Worm (Caenorhabditis elegans) whole organism, L1 larva: ENCODE measurements around the gene twk-44.
A peak's percentile ranks its signal among the peaks of the same experiment; 100 is the strongest.

Experiments used
- F16B12.6 ChIP-seq: fragments of 150-350 bp; optimal IDR thresholded peaks from 2 replicates; lab custom pipeline; 2014; ENCODE audit warnings: missing biosample characterization, missing genetic modification characterization
- aha-1 ChIP-seq: fragments of 150-350 bp; optimal IDR thresholded peaks from 2 replicates; lab custom pipeline; 2014; ENCODE audit warnings: missing biosample characterization, missing genetic modification characterization
- alr-1 ChIP-seq: fragments of 200-800 bp; sonication (Bioruptor generic); optimal IDR thresholded peaks from 2 replicates; lab custom pipeline; 2018; ENCODE audit warnings: borderline replicate concordance, mild to moderate bottlenecking, missing genetic modification characterization, missing compliant biosample characterization
- aly-2 ChIP-seq: fragments of 150-350 bp; optimal IDR thresholded peaks from 2 replicates; lab custom pipeline; 2014; ENCODE audit warnings: missing biosample characterization, missing genetic modification characterization
- ama-1 ChIP-seq: fragments of 150-350 bp; optimal IDR thresholded peaks from 2 replicates; lab custom pipeline; 2014
- blmp-1 ChIP-seq: fragments of 150-350 bp; optimal IDR thresholded peaks from 2 replicates; lab custom pipeline; 2014; ENCODE audit warnings: missing biosample characterization, missing genetic modification characterization
- ceh-63 ChIP-seq: fragments of 200-800 bp; sonication (Bioruptor generic); optimal IDR thresholded peaks from 2 replicates; lab custom pipeline; 2018; ENCODE audit warnings: mild to moderate bottlenecking, missing genetic modification characterization, missing compliant biosample characterization
- ceh-8 ChIP-seq: fragments of 200-800 bp; sonication (Bioruptor generic); optimal IDR thresholded peaks from 2 replicates; lab custom pipeline; 2018; ENCODE audit warnings: mild to moderate bottlenecking, missing genetic modification characterization, moderate library complexity, missing compliant biosample characterization
- ceh-82 ChIP-seq, 3 experiments: fragments of 150-350 bp in 1 of 3; sonication (generic microtip) in 2 of 3; optimal IDR thresholded peaks; 2 replicates each; lab custom pipeline; 2014 to 2017; ENCODE audit warnings: missing biosample characterization in 3 of 3, missing genetic modification characterization in 3 of 3
- ceh-88 ChIP-seq: fragments of 200-800 bp; sonication (Bioruptor generic); IDR thresholded peaks from 2 replicates; pipeline ENCODE4 v1.3.6; 2022; ENCODE audit warnings: missing genetic modification characterization, missing compliant biosample characterization
- ceh-90 ChIP-seq: sonication (generic microtip); optimal IDR thresholded peaks from 2 replicates; lab custom pipeline; 2016; ENCODE audit warnings: missing genetic modification characterization, missing compliant biosample characterization
- dpl-1 ChIP-seq, 3 experiments: fragments of 150-350 bp in 2 of 3; sonication (generic microtip) in 1 of 3; optimal IDR thresholded peaks; 2 replicates each; lab custom pipeline; 2014 to 2017; ENCODE audit warnings: missing biosample characterization in 3 of 3, missing genetic modification characterization in 3 of 3, missing genetic modification reagents in 3 of 3
- dsc-1 ChIP-seq: sonication (generic microtip); optimal IDR thresholded peaks from 2 replicates; lab custom pipeline; 2016; ENCODE audit warnings: mild to moderate bottlenecking, missing genetic modification characterization, missing compliant biosample characterization
- efl-1 ChIP-seq, 4 experiments: fragments of 150-350 bp; optimal IDR thresholded peaks in 3 of 4; peaks in 1 of 4; 1 replicate in 1 of 4; 2 replicates in 3 of 4; lab custom pipeline; 2014; ENCODE audit warnings: missing biosample characterization in 2 of 4, missing genetic modification characterization in 2 of 4, missing genetic modification reagents in 2 of 4
- egl-13 ChIP-seq: sonication (generic microtip); optimal IDR thresholded peaks from 2 replicates; lab custom pipeline; 2016; ENCODE audit warnings: missing genotype, missing genetic modification reagents, missing genetic modification characterization, missing compliant biosample characterization
- elt-2 ChIP-seq: sonication (generic microtip); optimal IDR thresholded peaks from 2 replicates; lab custom pipeline; 2016; ENCODE audit warnings: missing genetic modification characterization, mild to moderate bottlenecking, inconsistent platforms, missing compliant biosample characterization, missing genetic modification reagents
- fkh-10 ChIP-seq: sonication (generic microtip); optimal IDR thresholded peaks from 2 replicates; lab custom pipeline; 2017; ENCODE audit warnings: missing biosample characterization, missing genetic modification reagents, missing genetic modification characterization
- fos-1 ChIP-seq: fragments of 150-350 bp; optimal IDR thresholded peaks from 2 replicates; lab custom pipeline; 2014; ENCODE audit warnings: missing biosample characterization, missing genetic modification characterization
- hlh-17 ChIP-seq: fragments of 200-800 bp; sonication (Bioruptor generic); optimal IDR thresholded peaks from 2 replicates; lab custom pipeline; 2018; ENCODE audit warnings: missing genetic modification characterization, mild to moderate bottlenecking, missing compliant biosample characterization, moderate library complexity, borderline replicate concordance
- irx-1 ChIP-seq: sonication (generic microtip); optimal IDR thresholded peaks from 2 replicates; lab custom pipeline; 2016; ENCODE audit warnings: missing genetic modification characterization, missing compliant biosample characterization
- isw-1 ChIP-seq: fragments of 200-800 bp; sonication (Bioruptor generic); IDR thresholded peaks from 2 replicates; pipeline ENCODE4 v1.3.6; 2022; ENCODE audit warnings: missing genetic modification characterization, missing compliant biosample characterization
- jun-1 ChIP-seq: fragments of 150-350 bp; optimal IDR thresholded peaks from 2 replicates; lab custom pipeline; 2014; ENCODE audit warnings: missing biosample characterization, missing genetic modification reagents, missing genetic modification characterization
- lir-3 ChIP-seq: sonication (generic microtip); optimal IDR thresholded peaks from 2 replicates; lab custom pipeline; 2016; ENCODE audit warnings: mild to moderate bottlenecking, missing genetic modification characterization, moderate library complexity, missing compliant biosample characterization; ENCODE audit not compliant: poor library complexity
- lsy-2 ChIP-seq, 2 experiments: fragments of 150-350 bp; optimal IDR thresholded peaks; 2 replicates each; lab custom pipeline; 2014; ENCODE audit warnings: missing biosample characterization in 2 of 2, missing genetic modification characterization in 2 of 2
- mab-9 ChIP-seq: fragments of 200-800 bp; sonication (Bioruptor generic); IDR thresholded peaks from 2 replicates; pipeline ENCODE4 v1.3.6; 2022; ENCODE audit warnings: missing genetic modification reagents, missing genetic modification characterization, missing compliant biosample characterization
- mep-1 ChIP-seq: fragments of 150-350 bp; optimal IDR thresholded peaks from 2 replicates; lab custom pipeline; 2014; ENCODE audit warnings: missing biosample characterization, missing genetic modification characterization
- nhr-19 ChIP-seq: fragments of 200-800 bp; sonication (Bioruptor generic); conservative IDR thresholded peaks from 2 replicates; pipeline ENCODE4 v1.3.6; 2022; ENCODE audit warnings: missing genetic modification characterization, missing compliant biosample characterization
- nhr-28 ChIP-seq: fragments of 150-350 bp; optimal IDR thresholded peaks from 2 replicates; lab custom pipeline; 2014; ENCODE audit warnings: missing biosample characterization, missing genetic modification characterization
- nhr-71 ChIP-seq: sonication (generic microtip); optimal IDR thresholded peaks from 2 replicates; lab custom pipeline; 2016; ENCODE audit warnings: mild to moderate bottlenecking, missing genetic modification characterization, moderate library complexity, missing compliant biosample characterization
- nhr-85 ChIP-seq: sonication (generic microtip); peaks from one replicate; lab custom pipeline; 2016; ENCODE audit warnings: missing genetic modification characterization, inconsistent platforms, missing compliant biosample characterization
- pag-3 ChIP-seq: sonication (generic microtip); optimal IDR thresholded peaks from 2 replicates; lab custom pipeline; 2017; ENCODE audit warnings: missing genetic modification characterization, mild to moderate bottlenecking, missing compliant biosample characterization, antibody characterized with exemption, borderline replicate concordance; ENCODE audit not compliant: insufficient read depth
- pax-3 ChIP-seq: fragments of 200-800 bp; sonication (Bioruptor generic); optimal IDR thresholded peaks from 2 replicates; lab custom pipeline; 2018; ENCODE audit warnings: mild to moderate bottlenecking, missing genetic modification characterization, moderate library complexity, missing compliant biosample characterization
- pqm-1 ChIP-seq: sonication (generic microtip); optimal IDR thresholded peaks from 3 replicates; lab custom pipeline; 2017; ENCODE audit warnings: missing biosample characterization, missing genetic modification characterization
- snu-23 ChIP-seq: sonication (generic microtip); optimal IDR thresholded peaks from 2 replicates; lab custom pipeline; 2016; ENCODE audit warnings: missing genetic modification characterization, missing compliant biosample characterization
- sptf-1 ChIP-seq: fragments of 150-350 bp; optimal IDR thresholded peaks from 2 replicates; lab custom pipeline; 2014; ENCODE audit warnings: missing biosample characterization, missing genetic modification characterization
- unc-130 ChIP-seq: fragments of 150-350 bp; optimal IDR thresholded peaks from 2 replicates; lab custom pipeline; 2017; ENCODE audit warnings: missing biosample characterization, missing genetic modification characterization, inconsistent platforms
- unc-86 ChIP-seq: sonication (generic microtip); optimal IDR thresholded peaks from 2 replicates; lab custom pipeline; 2016; ENCODE audit warnings: missing genetic modification characterization, missing compliant biosample characterization
- vab-15 ChIP-seq: sonication (generic microtip); optimal IDR thresholded peaks from 2 replicates; lab custom pipeline; 2017; ENCODE audit warnings: missing genotype, mild to moderate bottlenecking, missing genetic modification characterization, missing compliant biosample characterization
- zip-4 ChIP-seq: fragments of 200-800 bp; sonication (Bioruptor generic); optimal IDR thresholded peaks from 2 replicates; lab custom pipeline; 2018; ENCODE audit warnings: mild to moderate bottlenecking, missing genetic modification characterization, moderate library complexity, missing compliant biosample characterization

Gene twk-44

DNA sequence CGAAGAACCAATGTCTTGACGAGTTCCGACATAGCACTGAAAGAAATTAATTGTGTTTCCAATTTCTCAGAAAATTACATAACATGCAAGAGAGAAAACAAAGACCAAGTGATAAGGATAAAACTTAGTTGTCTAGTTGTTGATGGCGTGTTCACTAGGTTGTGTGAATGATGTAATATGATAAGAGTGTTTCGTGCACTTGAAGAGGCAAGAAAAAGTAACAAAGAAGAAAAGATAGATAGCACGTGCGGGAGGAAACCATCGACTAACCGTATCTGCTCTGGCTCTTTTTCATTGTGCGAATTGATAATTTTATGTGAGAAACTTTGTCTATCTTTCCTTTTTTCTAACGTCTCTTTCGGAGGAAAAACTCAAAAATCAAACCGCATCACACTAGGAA is 34.7 kb upstream of the twk-44 start, which contains the start of gene sfxn-1.5 (continued):
- TF ChIP-seq irx-1 (tag; lab: Kevin White, UChicago) (no peak), ceh-88 (GFP tag; lab: Robert Waterston, UW) (no peak), pax-3 (tag; lab: Kevin White, UChicago) (no peak), zip-4 (GFP tag; lab: Kevin White, UChicago) (no peak), unc-86 (tag; lab: Kevin White, UChicago) (no peak), nhr-28 (tag; lab: Kevin White, UChicago) (no peak), ceh-90 (no peak), pag-3 (tag; lab: Kevin White, UChicago) (no peak), lir-3 (tag; lab: Kevin White, UChicago) (no peak), ama-1 (lab: Kevin White, UChicago) (no peak), sptf-1 (tag; lab: Kevin White, UChicago) (no peak), aha-1 (tag; lab: Kevin White, UChicago) (no peak), fkh-10 (GFP tag; lab: Kevin White, UChicago) (no peak), lsy-2 (tag; optimal IDR thresholded peaks at IDR 0.05; lab: Kevin White, UChicago) (no peak), jun-1 (tag; lab: Kevin White, UChicago) (peak; percentile 40), hlh-17 (no peak), ceh-82 (tag; optimal IDR thresholded peaks at IDR 0.05; lab: Kevin White, UChicago) (no peak), nhr-71 (tag; lab: Kevin White, UChicago) (peak; percentile 47), snu-23 (GFP tag; lab: Kevin White, UChicago) (peak; percentile 1), F16B12.6 (tag; lab: Kevin White, UChicago) (no peak), ceh-63 (GFP tag; lab: Kevin White, UChicago) (no peak), nhr-19 (no peak), alr-1 (tag; lab: Kevin White, UChicago) (no peak), efl-1 (optimal IDR thresholded peaks at IDR 0.05; lab: Kevin White, UChicago) (no peak), efl-1 (GFP tag; optimal IDR thresholded peaks at IDR 0.05 in 1 of 2; lab: Kevin White, UChicago) (no peak), nhr-85 (tag; lab: Kevin White, UChicago) (peak; percentile 74), mep-1 (peak; percentile 27), fos-1 (tag; lab: Kevin White, UChicago) (no peak), aly-2 (tag; lab: Kevin White, UChicago) (no peak), isw-1 (GFP tag; lab: Robert Waterston, UW) (no peak), dsc-1 (tag; lab: Kevin White, UChicago) (no peak)

DNA sequence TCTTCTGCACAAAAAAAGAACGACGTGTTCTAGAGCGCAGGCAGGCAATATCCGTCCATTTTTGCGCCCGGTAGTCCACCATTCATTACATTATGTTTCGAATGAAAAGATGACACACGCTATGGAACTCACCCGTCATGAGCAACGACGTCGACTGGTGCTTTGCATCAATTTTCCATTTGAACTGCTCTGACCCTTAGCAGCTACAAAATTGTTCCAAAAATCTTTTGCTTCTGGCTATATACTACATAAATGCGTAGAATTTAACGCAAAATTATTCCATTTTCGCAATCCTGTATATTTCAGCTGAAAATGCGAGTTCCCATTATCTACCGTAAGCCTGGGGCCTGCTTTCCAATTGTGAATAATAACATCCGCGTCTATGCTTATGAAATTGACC is 31.4 kb upstream of the twk-44 start, which contains the start of gene T04F8.3:
Gene T04F8.3 (plus strand): TSS at position 301 of the 400 bp plus-strand sequence.
- TF ChIP-seq ceh-8 (GFP tag; lab: Kevin White, UChicago) (no peak), ceh-82 (tag; optimal IDR thresholded peaks at IDR 0.05; lab: Kevin White, UChicago) (no peak), ceh-63 (GFP tag; lab: Kevin White, UChicago) (no peak), pqm-1 (tag; lab: Kevin White, UChicago) (no peak), mab-9 (GFP tag; lab: Robert Waterston, UW) (no peak), fos-1 (tag; lab: Kevin White, UChicago) (no peak), fkh-10 (GFP tag; lab: Kevin White, UChicago) (no peak), nhr-28 (tag; lab: Kevin White, UChicago) (no peak), unc-130 (tag; lab: Kevin White, UChicago) (no peak), egl-13 (tag; lab: Kevin White, UChicago) (no peak), nhr-19 (no peak), alr-1 (tag; lab: Kevin White, UChicago) (no peak), nhr-85 (tag; lab: Kevin White, UChicago) (no peak), irx-1 (tag; lab: Kevin White, UChicago) (no peak), dpl-1 (GFP tag; optimal IDR thresholded peaks at IDR 0.05; lab: Kevin White, UChicago) (no peak), elt-2 (tag; lab: Kevin White, UChicago) (no peak), pax-3 (tag; lab: Kevin White, UChicago) (no peak), lsy-2 (tag; optimal IDR thresholded peaks at IDR 0.05; lab: Kevin White, UChicago) (no peak), vab-15 (no peak), blmp-1 (tag; lab: Kevin White, UChicago) (no peak)
